Worm (Caenorhabditis elegans) whole organism, L2 larva: ENCODE measurements around the gene ZK402.2.
A peak's percentile ranks its signal among the peaks of the same experiment; 100 is the strongest.

Experiments used
- blmp-1 ChIP-seq: sonication (generic microtip); optimal IDR thresholded peaks from 2 replicates; lab custom pipeline; 2017; ENCODE audit warnings: missing genetic modification characterization, mild to moderate bottlenecking, missing compliant biosample characterization, antibody characterized with exemption, moderate library complexity; ENCODE audit not compliant: insufficient read depth
- crh-2 ChIP-seq: sonication (generic microtip); optimal IDR thresholded peaks from 2 replicates; lab custom pipeline; 2017; ENCODE audit warnings: missing biosample characterization, missing genetic modification characterization
- egl-27 ChIP-seq: sonication (generic microtip); optimal IDR thresholded peaks from 3 replicates; lab custom pipeline; 2017; ENCODE audit warnings: missing biosample characterization, missing genetic modification reagents, missing genetic modification characterization
- nhr-23 ChIP-seq: fragments of 150-350 bp; optimal IDR thresholded peaks from 2 replicates; lab custom pipeline; 2014; ENCODE audit warnings: missing biosample characterization, missing genetic modification reagents, missing genetic modification characterization
- nhr-237 ChIP-seq: fragments of 150-350 bp; optimal IDR thresholded peaks from 2 replicates; lab custom pipeline; 2014; ENCODE audit warnings: missing biosample characterization, missing genetic modification characterization
- unc-55 ChIP-seq: fragments of 150-350 bp; sonication (generic microtip); optimal IDR thresholded peaks from 3 replicates; lab custom pipeline; 2014; ENCODE audit warnings: missing biosample characterization, missing genetic modification reagents, missing genetic modification characterization
- unc-62 ChIP-seq: fragments of 150-350 bp; optimal IDR thresholded peaks from 2 replicates; lab custom pipeline; 2014; ENCODE audit warnings: missing biosample characterization, missing genetic modification reagents, missing genetic modification characterization
- ztf-11 ChIP-seq: sonication (generic microtip); optimal IDR thresholded peaks from 2 replicates; lab custom pipeline; 2017; ENCODE audit warnings: missing biosample characterization, missing genetic modification characterization
- ztf-4 ChIP-seq: fragments of 150-350 bp; optimal IDR thresholded peaks from 2 replicates; lab custom pipeline; 2014; ENCODE audit warnings: missing biosample characterization, missing genetic modification characterization

ce11 chrX:1451816-1452602 is 48.5 kb downstream of the ZK402.2 start:
- no peak for TF ChIP-seq nhr-237
- TF ChIP-seq ztf-11 (tag; lab: Kevin White, UChicago) = no peak
- no peak for TF ChIP-seq blmp-1 (tag; lab: Kevin White, UChicago)
- no peak for TF ChIP-seq unc-55
- no peak for TF ChIP-seq nhr-23 (tag; lab: Kevin White, UChicago)
- no peak for TF ChIP-seq unc-62 (GFP tag; lab: Kevin White, UChicago)
- TF ChIP-seq egl-27 (tag; lab: Kevin White, UChicago) = no peak
- TF ChIP-seq ztf-4 (tag; lab: Kevin White, UChicago) = peak; percentile 32
- TF ChIP-seq crh-2 (tag; lab: Kevin White, UChicago) = no peak
